Worm (Caenorhabditis elegans) whole organism, young adult: ENCODE data around the gene tnt-3.

Experiments used
- C06A6.2 ChIP-seq: fragments of 200-800 bp; sonication (Bioruptor generic); conservative IDR thresholded peaks from 2 replicates; pipeline ENCODE4 v1.3.6; 2022; ENCODE audit warnings: missing genetic modification characterization, missing compliant biosample characterization
- F22D6.2 ChIP-seq: sonication (generic microtip); optimal IDR thresholded peaks from 2 replicates; lab custom pipeline; 2016; ENCODE audit warnings: mild to moderate bottlenecking, missing genetic modification characterization, missing compliant biosample characterization
- F33H1.4 ChIP-seq: fragments of 200-800 bp; sonication (Bioruptor generic); IDR thresholded peaks from 2 replicates; pipeline ENCODE4 v1.3.6; 2022; ENCODE audit warnings: missing genetic modification reagents, missing genetic modification characterization, missing compliant biosample characterization
- F37B4.10 ChIP-seq: fragments of 200-800 bp; sonication (Bioruptor generic); IDR thresholded peaks from 2 replicates; pipeline ENCODE4 v1.3.6; 2022; ENCODE audit warnings: missing genetic modification characterization, missing compliant biosample characterization
- F49E8.2 ChIP-seq: sonication (generic microtip); optimal IDR thresholded peaks from 3 replicates; lab custom pipeline; 2017; ENCODE audit warnings: missing genetic modification characterization, mild to moderate bottlenecking, missing compliant biosample characterization, antibody characterized with exemption, moderate library complexity; ENCODE audit not compliant: insufficient read depth
- F57A8.1 ChIP-seq: fragments of 200-800 bp; sonication (Bioruptor generic); optimal IDR thresholded peaks from 2 replicates; lab custom pipeline; 2018; ENCODE audit warnings: mild to moderate bottlenecking, missing genetic modification characterization, moderate library complexity, missing compliant biosample characterization
- T07F8.4 ChIP-seq: sonication (generic microtip); optimal IDR thresholded peaks from 2 replicates; lab custom pipeline; 2016; ENCODE audit warnings: mild to moderate bottlenecking, missing genetic modification characterization, moderate library complexity, missing compliant biosample characterization
- T26A5.8 ChIP-seq: sonication (generic microtip); optimal IDR thresholded peaks from 2 replicates; lab custom pipeline; 2016; ENCODE audit warnings: missing genetic modification characterization, missing compliant biosample characterization
- Y56A3A.18 ChIP-seq: fragments of 200-800 bp; sonication (Bioruptor generic); IDR thresholded peaks from 2 replicates; pipeline ENCODE4 v1.3.6; 2022; ENCODE audit warnings: missing genetic modification reagents, missing genetic modification characterization, missing compliant biosample characterization
- atf-7 ChIP-seq: sonication (generic microtip); optimal IDR thresholded peaks from 2 replicates; lab custom pipeline; 2017; ENCODE audit warnings: mild to moderate bottlenecking, missing genetic modification characterization, missing compliant biosample characterization
- attf-5 ChIP-seq: fragments of 200-800 bp; sonication (Bioruptor generic); optimal IDR thresholded peaks from 2 replicates; lab custom pipeline; 2018; ENCODE audit warnings: mild to moderate bottlenecking, missing genetic modification characterization, missing compliant biosample characterization
- bed-1 ChIP-seq: fragments of 200-800 bp; sonication (Bioruptor generic); IDR thresholded peaks from 2 replicates; pipeline ENCODE4 v1.3.6; 2022; ENCODE audit warnings: missing genetic modification reagents, missing genetic modification characterization, missing compliant biosample characterization
- bed-2 ChIP-seq: fragments of 200-800 bp; sonication (Bioruptor generic); IDR thresholded peaks from 2 replicates; pipeline ENCODE4 v1.3.6; 2022; ENCODE audit warnings: missing genetic modification reagents, missing genetic modification characterization, missing compliant biosample characterization
- cebp-1 ChIP-seq, 2 experiments: fragments of 200-800 bp in 1 of 2; sonication (Bioruptor generic) in 1 of 2; sonication (generic microtip) in 1 of 2; IDR thresholded peaks in 1 of 2; optimal IDR thresholded peaks in 1 of 2; 2 replicates each; pipeline versions ENCODE4 v1.3.6 to Lab custom; 2017 to 2022; ENCODE audit warnings: missing compliant biosample characterization in 2 of 2, missing genetic modification characterization in 2 of 2, mild to moderate bottlenecking in 1 of 2, missing genetic modification reagents in 1 of 2, moderate library complexity in 1 of 2
- ceh-27 ChIP-seq: fragments of 200-800 bp; sonication (Bioruptor generic); optimal IDR thresholded peaks from 2 replicates; lab custom pipeline; 2018; ENCODE audit warnings: mild to moderate bottlenecking, missing genetic modification characterization, moderate library complexity, missing compliant biosample characterization
- ceh-40 ChIP-seq: fragments of 200-800 bp; sonication (Bioruptor generic); IDR thresholded peaks from 2 replicates; pipeline ENCODE4 v1.3.6; 2022; ENCODE audit warnings: missing genetic modification characterization, missing compliant biosample characterization
- die-1 ChIP-seq: sonication (generic microtip); optimal IDR thresholded peaks from 2 replicates; lab custom pipeline; 2016; ENCODE audit warnings: missing genotype, mild to moderate bottlenecking, missing genetic modification characterization, missing compliant biosample characterization
- dox-1 ChIP-seq: fragments of 200-800 bp; sonication (Bioruptor generic); IDR thresholded peaks from 2 replicates; pipeline ENCODE4 v1.3.6; 2022; ENCODE audit warnings: missing genetic modification reagents, missing genetic modification characterization, missing compliant biosample characterization
- dpl-1 ChIP-seq: fragments of 150-350 bp; optimal IDR thresholded peaks from 2 replicates; lab custom pipeline; 2014; ENCODE audit warnings: missing biosample characterization, missing genetic modification reagents, missing genetic modification characterization
- fkh-3 ChIP-seq: sonication (generic microtip); optimal IDR thresholded peaks from 2 replicates; lab custom pipeline; 2016; ENCODE audit warnings: mild to moderate bottlenecking, missing genetic modification characterization, missing compliant biosample characterization
- hmg-1.2 ChIP-seq: fragments of 200-800 bp; sonication (Bioruptor generic); IDR thresholded peaks from 2 replicates; pipeline ENCODE4 v1.3.6; 2022; ENCODE audit warnings: missing genetic modification reagents, missing genetic modification characterization, missing compliant biosample characterization
- hsf-1 ChIP-seq: fragments of 200-800 bp; sonication (Bioruptor generic); IDR thresholded peaks from 2 replicates; pipeline ENCODE4 v1.3.6; 2022; ENCODE audit warnings: missing genetic modification reagents, missing genetic modification characterization, missing compliant biosample characterization
- lin-54 ChIP-seq: fragments of 200-800 bp; sonication (Bioruptor generic); optimal IDR thresholded peaks from 2 replicates; lab custom pipeline; 2018; ENCODE audit warnings: mild to moderate bottlenecking, missing genetic modification characterization, missing compliant biosample characterization
- madf-3 ChIP-seq: fragments of 200-800 bp; sonication (Bioruptor generic); IDR thresholded peaks from 2 replicates; pipeline ENCODE4 v1.3.6; 2022; ENCODE audit warnings: missing genetic modification reagents, missing genetic modification characterization, missing compliant biosample characterization
- madf-8 ChIP-seq: fragments of 200-800 bp; sonication (Bioruptor generic); conservative IDR thresholded peaks from 2 replicates; pipeline ENCODE4 v1.3.6; 2022; ENCODE audit warnings: missing genetic modification reagents, missing genetic modification characterization, missing compliant biosample characterization
- mel-28 ChIP-seq: sonication (generic microtip); optimal IDR thresholded peaks from 2 replicates; lab custom pipeline; 2016; ENCODE audit warnings: borderline replicate concordance, mild to moderate bottlenecking, missing genetic modification characterization, missing compliant biosample characterization
- mxl-1 ChIP-seq: sonication (generic microtip); optimal IDR thresholded peaks from 2 replicates; lab custom pipeline; 2016; ENCODE audit warnings: missing genetic modification characterization, missing compliant biosample characterization
- nfya-1 ChIP-seq: sonication (generic microtip); optimal IDR thresholded peaks from 2 replicates; lab custom pipeline; 2017; ENCODE audit warnings: antibody characterized with exemption, missing compliant biosample characterization, missing genetic modification characterization, borderline replicate concordance; ENCODE audit not compliant: insufficient read depth
- sptf-2 ChIP-seq: fragments of 200-800 bp; sonication (Bioruptor generic); optimal IDR thresholded peaks from 2 replicates; lab custom pipeline; 2018; ENCODE audit warnings: mild to moderate bottlenecking, missing genetic modification characterization, missing compliant biosample characterization
- tbx-9 ChIP-seq: sonication (generic microtip); optimal IDR thresholded peaks from 2 replicates; lab custom pipeline; 2016; ENCODE audit warnings: borderline replicate concordance, missing genetic modification characterization, inconsistent platforms, missing compliant biosample characterization
- unc-130 ChIP-seq: sonication (generic microtip); optimal IDR thresholded peaks from 2 replicates; lab custom pipeline; 2016; ENCODE audit warnings: missing genetic modification reagents, missing genetic modification characterization, missing compliant biosample characterization
- zfh-2 ChIP-seq: fragments of 200-800 bp; sonication (Bioruptor generic); conservative IDR thresholded peaks from 2 replicates; pipeline ENCODE4 v1.3.6; 2022; ENCODE audit warnings: missing genetic modification reagents, missing genetic modification characterization, missing compliant biosample characterization
- zim-3 ChIP-seq: sonication (generic microtip); optimal IDR thresholded peaks from 2 replicates; lab custom pipeline; 2017; ENCODE audit warnings: mild to moderate bottlenecking, missing genetic modification characterization, moderate library complexity, missing compliant biosample characterization
- ztf-22 ChIP-seq: fragments of 200-800 bp; sonication (Bioruptor generic); optimal IDR thresholded peaks from 2 replicates; lab custom pipeline; 2018; ENCODE audit warnings: mild to moderate bottlenecking, missing genetic modification characterization, moderate library complexity, missing compliant biosample characterization
- ztf-25 ChIP-seq: fragments of 200-800 bp; sonication (Bioruptor generic); IDR thresholded peaks from 2 replicates; pipeline ENCODE4 v1.3.6; 2022; ENCODE audit warnings: missing genetic modification reagents, missing genetic modification characterization, missing compliant biosample characterization
- ztf-3 ChIP-seq: fragments of 200-800 bp; sonication (Bioruptor generic); optimal IDR thresholded peaks from 2 replicates; lab custom pipeline; 2018; ENCODE audit warnings: mild to moderate bottlenecking, missing genetic modification characterization, missing compliant biosample characterization
- ztf-6 ChIP-seq: fragments of 200-800 bp; sonication (Bioruptor generic); IDR thresholded peaks from 2 replicates; pipeline ENCODE4 v1.3.6; 2022; ENCODE audit warnings: missing genetic modification reagents, missing genetic modification characterization, missing compliant biosample characterization

The tnt-3 gene

ce11 chrX:7956449-7956848 is 11.6 kb upstream of the tnt-3 start (continued):
- no peak for TF ChIP-seq nfya-1 (tag; lab: Kevin White, UChicago)
- TF ChIP-seq tbx-9 (tag; lab: Kevin White, UChicago), result no peak
- no peak for TF ChIP-seq T07F8.4 (tag; lab: Kevin White, UChicago)
- TF ChIP-seq bed-1 (GFP tag; lab: Robert Waterston, UW), result no peak
- TF ChIP-seq dpl-1, result no peak
- no peak for TF ChIP-seq bed-2 (GFP tag; lab: Robert Waterston, UW)
- no peak for TF ChIP-seq mxl-1
- 0 out of 2 replicates have a peak, but pooled peaks have one; percentile 20 for TF ChIP-seq dox-1 (GFP tag; lab: Robert Waterston, UW)
- TF ChIP-seq attf-5 (GFP tag; lab: Kevin White, UChicago), result no peak
- no peak for TF ChIP-seq lin-54
- TF ChIP-seq ztf-22 (GFP tag; lab: Kevin White, UChicago), result no peak
- TF ChIP-seq F37B4.10 (GFP tag; lab: Robert Waterston, UW), result no peak
- no peak for TF ChIP-seq T26A5.8 (tag; lab: Kevin White, UChicago)
- TF ChIP-seq ceh-40 (GFP tag; lab: Robert Waterston, UW), result no peak
- TF ChIP-seq die-1 (tag; lab: Kevin White, UChicago), result no peak
- TF ChIP-seq F49E8.2 (tag; lab: Kevin White, UChicago), result no peak
- TF ChIP-seq madf-8 (GFP tag; lab: Robert Waterston, UW), result no peak
- TF ChIP-seq F22D6.2 (tag; lab: Kevin White, UChicago), result no peak
- TF ChIP-seq F33H1.4, result no peak
- peak; percentile 32 for TF ChIP-seq zim-3
- TF ChIP-seq mel-28 (tag; lab: Kevin White, UChicago), result no peak
- no peak for TF ChIP-seq madf-3 (GFP tag; lab: Robert Waterston, UW)
- TF ChIP-seq unc-130 (GFP tag; lab: Kevin White, UChicago), result no peak
- TF ChIP-seq fkh-3, result no peak
- no peak for TF ChIP-seq hsf-1 (GFP tag; lab: Robert Waterston, UW)
- no peak for TF ChIP-seq ztf-25 (GFP tag; lab: Robert Waterston, UW)
- TF ChIP-seq F57A8.1, result no peak
- TF ChIP-seq Y56A3A.18 (GFP tag; lab: Robert Waterston, UW), result no peak
- no peak for TF ChIP-seq sptf-2 (GFP tag; lab: Kevin White, UChicago)
- no peak for TF ChIP-seq hmg-1.2 (GFP tag; lab: Robert Waterston, UW)
- TF ChIP-seq, all 124 proteins: peak for 13

- TF ChIP-seq ceh-27 (GFP tag; lab: Kevin White, UChicago) (no peak), ztf-6 (no peak), C06A6.2 (GFP tag; lab: Robert Waterston, UW) (0 out of 2 replicates have a peak, but pooled peaks have one; percentile 9), zfh-2 (GFP tag; lab: Robert Waterston, UW) (0 out of 2 replicates have a peak, but pooled peaks have one; percentile 13), atf-7 (peak; percentile 0)
These were observed 9.4 kb upstream of the tnt-3 start, which contains the start of gene dct-1 for ce11 chrX:7954328-7954727. Gene dct-1 (plus strand): TSS chrX:7954354.

- TF ChIP-seq hsf-1 (GFP tag; lab: Robert Waterston, UW) (no peak), cebp-1 (GFP tag; IDR thresholded peaks at IDR 0.05; lab: Robert Waterston, UW) (no peak), cebp-1 (tag; optimal IDR thresholded peaks at IDR 0.05; lab: Kevin White, UChicago) (peak; percentile 24), ztf-3 (GFP tag; lab: Kevin White, UChicago) (no peak)
These were observed 8.8 kb upstream of the tnt-3 start for ce11 chrX:7953695-7954094.
